Fruit fly (Drosophila melanogaster) whole organism, adult: ENCODE measurements around the gene Cap-D2.

Source experiments
- CG11617 ChIP-seq: fragments of 200-800 bp; sonication (Bioruptor generic); optimal IDR thresholded peaks from 2 replicates; lab custom pipeline; 2017; ENCODE audit warnings: mild to moderate bottlenecking, missing biosample characterization, missing genetic modification reagents, missing genetic modification characterization
- CG12768 ChIP-seq: fragments of 200-800 bp; sonication (Bioruptor generic); optimal IDR thresholded peaks from 2 replicates; lab custom pipeline; 2017; ENCODE audit warnings: missing biosample characterization, missing genetic modification characterization, mild to moderate bottlenecking, moderate library complexity, missing genetic modification reagents
- CG7045 ChIP-seq: fragments of 200-800 bp; sonication (Bioruptor generic); optimal IDR thresholded peaks from 2 replicates; lab custom pipeline; 2017; ENCODE audit warnings: missing biosample characterization, mild to moderate bottlenecking, missing genetic modification characterization
- Clk ChIP-seq: fragments of 200-800 bp; sonication (Bioruptor generic); optimal IDR thresholded peaks from 2 replicates; lab custom pipeline; 2017; ENCODE audit warnings: missing biosample characterization, missing genetic modification characterization
- Crg-1 ChIP-seq: fragments of 200-800 bp; sonication (Bioruptor generic); optimal IDR thresholded peaks from 2 replicates; lab custom pipeline; 2016; ENCODE audit warnings: missing biosample characterization, missing genetic modification characterization
- Mnt ChIP-seq: fragments of 200-800 bp; sonication (Bioruptor generic); optimal IDR thresholded peaks from 2 replicates; lab custom pipeline; 2016; ENCODE audit warnings: missing biosample characterization, mild to moderate bottlenecking, missing genetic modification characterization
- bab1 ChIP-seq: fragments of 200-800 bp; sonication (Bioruptor generic); optimal IDR thresholded peaks from 3 replicates; lab custom pipeline; 2019; ENCODE audit warnings: missing biosample characterization, mild to moderate bottlenecking, missing genetic modification characterization, moderate library complexity
- cic ChIP-seq: fragments of 200-800 bp; sonication (Bioruptor generic); optimal IDR thresholded peaks from 2 replicates; lab custom pipeline; 2017; ENCODE audit warnings: missing biosample characterization, mild to moderate bottlenecking, missing genetic modification characterization, moderate library complexity
- cnc ChIP-seq, 2 experiments: fragments of >200 bp; optimal IDR thresholded peaks; 2 replicates each; lab custom pipeline; 2017
- tj ChIP-seq: fragments of 200-800 bp; sonication (Bioruptor generic); optimal IDR thresholded peaks from 3 replicates; lab custom pipeline; 2017; ENCODE audit warnings: missing biosample characterization, mild to moderate bottlenecking, missing genetic modification characterization, moderate library complexity

dm6 chr3R:29651488-29651887 is 24.0 kb upstream of the Cap-D2 start:
- TF ChIP-seq Crg-1 (no peak), cnc (optimal IDR thresholded peaks at IDR 0.05; lab: Kevin White, UChicago) (no peak), CG7045 (GFP tag; lab: Kevin White, UChicago) (no peak), tj (GFP tag; lab: Kevin White, UChicago) (no peak), Clk (GFP tag; lab: Kevin White, UChicago) (no peak), Mnt (no peak), CG11617 (no peak), CG12768 (GFP tag; lab: Kevin White, UChicago) (no peak), cic (GFP tag; lab: Kevin White, UChicago) (no peak), bab1 (no peak)
